Fruit fly (Drosophila melanogaster) whole organism, pupa: ENCODE data around the gene slmo.

Experiments used
- CG10348 ChIP-seq: fragments of 200-800 bp; sonication (Bioruptor generic); IDR thresholded peaks from 2 replicates; pipeline ENCODE4 v1.3.6; 2022; ENCODE audit warnings: missing biosample characterization, missing genetic modification characterization
- CG34367 ChIP-seq: fragments of 200-800 bp; sonication (Bioruptor generic); optimal IDR thresholded peaks from 2 replicates; lab custom pipeline; 2018; ENCODE audit warnings: missing biosample characterization, mild to moderate bottlenecking, missing genetic modification characterization
- CG8301 ChIP-seq: fragments of 200-800 bp; sonication (Bioruptor generic); optimal IDR thresholded peaks from 2 replicates; lab custom pipeline; 2018; ENCODE audit warnings: missing biosample characterization, mild to moderate bottlenecking, missing genetic modification characterization
- CG9948 ChIP-seq: fragments of 200-800 bp; sonication (Bioruptor generic); optimal IDR thresholded peaks from 2 replicates; lab custom pipeline; 2018; ENCODE audit warnings: missing biosample characterization, mild to moderate bottlenecking, missing genetic modification characterization, moderate library complexity
- EcR ChIP-seq: fragments of 200-800 bp; sonication (Bioruptor generic); optimal IDR thresholded peaks from 3 replicates; lab custom pipeline; 2019; ENCODE audit warnings: missing biosample characterization, missing genetic modification characterization, mild to moderate bottlenecking, moderate library complexity, missing genetic modification reagents
- Ets98B ChIP-seq: fragments of 200-800 bp; sonication (Bioruptor generic); IDR thresholded peaks from 2 replicates; pipeline ENCODE4 v1.3.6; 2022; ENCODE audit warnings: missing biosample characterization, missing genetic modification characterization

DNA sequence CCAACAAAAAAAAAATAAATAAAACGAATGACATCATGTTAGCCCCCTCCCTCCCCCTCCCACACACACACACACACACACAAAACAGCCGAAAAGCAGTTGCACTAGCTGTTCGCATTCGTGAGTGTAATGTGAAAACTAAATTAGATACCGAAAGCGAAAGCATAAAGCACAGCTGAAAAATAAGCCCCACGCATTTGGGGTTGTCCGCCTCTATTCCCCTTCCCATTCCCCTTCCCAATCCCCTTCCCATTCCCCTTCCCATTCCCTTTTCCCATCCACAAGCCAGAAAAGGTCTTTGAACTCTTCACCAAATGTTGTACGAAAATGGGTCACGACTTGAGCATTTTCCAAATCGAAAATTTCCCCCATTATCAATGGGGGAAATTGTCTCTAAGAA, 26.8 kb upstream of the slmo start:
- TF ChIP-seq CG8301 (tag; lab: Kevin White, UChicago) (no peak), EcR (no peak), Ets98B (GFP tag; lab: Robert Waterston, UW) (no peak), CG34367 (tag; lab: Kevin White, UChicago) (no peak), CG9948 (tag; lab: Kevin White, UChicago) (no peak), CG10348 (no peak)
